Fruit fly (Drosophila melanogaster): ENCODE measurements around the gene Gba1b.
A peak's percentile ranks its signal among the peaks of the same experiment; 100 is the strongest.

Gene Gba1b

DNA sequence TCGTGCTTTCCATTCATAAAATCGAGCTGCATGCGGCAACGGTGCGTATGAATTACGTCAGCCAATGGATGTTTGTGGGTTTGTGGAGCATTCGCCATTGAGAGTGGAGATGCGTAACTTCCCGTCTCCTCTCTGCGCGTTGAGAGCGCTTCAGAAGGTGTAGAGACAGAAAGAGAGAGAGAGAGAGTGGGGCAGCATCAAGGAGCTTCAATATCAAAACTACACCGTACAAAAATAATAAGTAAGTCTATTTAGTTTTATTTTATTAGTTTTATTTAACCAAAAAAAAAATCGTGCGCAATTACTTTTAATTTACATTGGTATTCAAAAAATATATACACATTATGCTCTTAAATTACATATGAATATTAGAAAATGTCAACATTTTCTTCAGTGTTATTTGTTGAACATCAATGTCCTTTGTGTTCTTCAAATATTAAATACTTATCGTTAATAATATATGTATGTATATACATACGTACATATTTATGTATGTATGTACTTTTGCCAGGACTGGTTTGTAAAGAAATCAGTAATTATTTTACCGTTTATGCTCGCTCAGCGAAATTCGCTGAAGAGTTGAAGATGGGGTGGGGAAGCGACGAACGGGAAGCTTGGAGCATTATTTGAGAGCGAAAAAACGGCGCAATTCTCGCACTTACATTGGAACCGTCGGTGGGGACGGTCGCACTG lies 18.2 kb downstream of the Gba1b start, which contains the start of gene CG10365 (continued):
- TF ChIP-seq Aef1 (GFP tag; IDR thresholded peaks at IDR 0.05) (peak; percentile 78), pnt (GFP tag; optimal IDR thresholded peaks at IDR 0.05) (no peak), CG7556 (GFP tag; optimal IDR thresholded peaks at IDR 0.05) (peak; percentile 96), insv (GFP tag; optimal IDR thresholded peaks at IDR 0.05) (peak in 1 of 2 experiments; percentile 13), sens (GFP tag) (peak; percentile 57), CrebB (tag; optimal IDR thresholded peaks at IDR 0.05) (peak; percentile 72), odd (GFP tag; optimal IDR thresholded peaks at IDR 0.05) (peak; percentile 76), CG2199 (GFP tag; IDR thresholded peaks at IDR 0.05) (no peak), CG12769 (tag; optimal IDR thresholded peaks at IDR 0.05) (peak; percentile 70), gce (GFP tag; IDR thresholded peaks at IDR 0.05) (peak; percentile 87; the same call in 2 of the 3 replicates), CG2875 (GFP tag; optimal IDR thresholded peaks at IDR 0.05) (peak; percentile 33), CG3281 (GFP tag; optimal IDR thresholded peaks at IDR 0.05) (peak; percentile 86), repo (GFP tag; optimal IDR thresholded peaks at IDR 0.05) (no peak), CG7372 (GFP tag; IDR thresholded peaks at IDR 0.05) (peak; percentile 56; the same call in 1 of the 2 replicates), chif (GFP tag; optimal IDR thresholded peaks at IDR 0.05) (peak in 1 of 2 experiments; percentile 14), eyg (GFP tag; optimal IDR thresholded peaks at IDR 0.05) (no peak), Spps (tag; optimal IDR thresholded peaks at IDR 0.05) (peak; percentile 4), mld (GFP tag; IDR thresholded peaks at IDR 0.05; ENCODE audit: partially characterized antibody) (no peak), ftz-f1 (GFP tag; optimal IDR thresholded peaks at IDR 0.05) (no peak), HLH4C (GFP tag; IDR thresholded peaks at IDR 0.05; ENCODE audit: partially characterized antibody) (no peak), Fer1 (GFP tag; optimal IDR thresholded peaks at IDR 0.05) (peak; percentile 89), sens-2 (GFP tag; IDR thresholded peaks at IDR 0.05) (no peak), Gsc (GFP tag; IDR thresholded peaks at IDR 0.05) (no peak), CG1603 (tag; optimal IDR thresholded peaks at IDR 0.05) (peak; percentile 46), crp (GFP tag; optimal IDR thresholded peaks at IDR 0.05) (peak in 1 of 2 experiments; percentile 46), fd3F (GFP tag; optimal IDR thresholded peaks at IDR 0.05) (peak; percentile 90), gem (tag; optimal IDR thresholded peaks at IDR 0.05) (peak; percentile 96), crol (GFP tag; IDR thresholded peaks at IDR 0.05) (peak; percentile 77), CG7963 (GFP tag; IDR thresholded peaks at IDR 0.05; ENCODE audit: partially characterized antibody) (no peak), sc (optimal IDR thresholded peaks at IDR 0.05) (no peak), sc (GFP tag; optimal IDR thresholded peaks at IDR 0.05) (peak; percentile 24), row (GFP tag; IDR thresholded peaks at IDR 0.05) (peak; percentile 91), Hr51 (GFP tag; optimal IDR thresholded peaks at IDR 0.05) (peak in 1 of 2 experiments; percentile 97), CG13894 (tag; optimal IDR thresholded peaks at IDR 0.05) (peak; percentile 86), Drgx (GFP tag; IDR thresholded peaks at IDR 0.05) (peak; percentile 85), Trl (optimal IDR thresholded peaks at IDR 0.05) (peak; percentile 78 to 89), Trl (GFP tag; optimal IDR thresholded peaks at IDR 0.05) (no peak), tup (GFP tag; optimal IDR thresholded peaks at IDR 0.05) (no peak), fu2 (GFP tag; optimal IDR thresholded peaks at IDR 0.05) (no peak), Ssrp (tag; optimal IDR thresholded peaks at IDR 0.05) (peak; percentile 81), CG16813 (GFP tag; IDR thresholded peaks at IDR 0.05; ENCODE audit: partially characterized antibody) (no peak), B-H1 (GFP tag; IDR thresholded peaks at IDR 0.05) (peak; percentile 77), Neu2 (GFP tag; optimal IDR thresholded peaks at IDR 0.05; ENCODE audit: borderline replicate concordance) (no peak), bsh (GFP tag; optimal IDR thresholded peaks at IDR 0.05) (peak; percentile 16 to 77), nom (GFP tag; optimal IDR thresholded peaks at IDR 0.05) (peak; percentile 68), CG14667 (GFP tag; IDR thresholded peaks at IDR 0.05) (peak; percentile 62), Dip3 (GFP tag; optimal IDR thresholded peaks at IDR 0.05) (no peak), CG12104 (GFP tag; optimal IDR thresholded peaks at IDR 0.05) (peak; percentile 74), lov (optimal IDR thresholded peaks at IDR 0.05) (no peak), lov (GFP tag; IDR thresholded peaks at IDR 0.05) (no peak)
